Fruit fly (Drosophila melanogaster) whole organism, adult: ENCODE data around the gene CG42486.

ENCODE experiments used
- CG12768 ChIP-seq: fragments of 200-800 bp; sonication (Bioruptor generic); optimal IDR thresholded peaks from 2 replicates; lab custom pipeline; 2017; ENCODE audit warnings: missing biosample characterization, missing genetic modification characterization, mild to moderate bottlenecking, moderate library complexity, missing genetic modification reagents
- CG14711 ChIP-seq: fragments of 200-800 bp; sonication (Bioruptor generic); optimal IDR thresholded peaks from 2 replicates; lab custom pipeline; 2018; ENCODE audit warnings: missing biosample characterization, mild to moderate bottlenecking, missing genetic modification characterization, moderate library complexity
- CG1620 ChIP-seq: fragments of 200-800 bp; sonication (Bioruptor generic); optimal IDR thresholded peaks from 2 replicates; lab custom pipeline; 2016; ENCODE audit warnings: missing biosample characterization, missing genetic modification characterization
- CG33017 ChIP-seq: fragments of 200-800 bp; sonication (Bioruptor generic); optimal IDR thresholded peaks from 2 replicates; lab custom pipeline; 2018; ENCODE audit warnings: missing biosample characterization, mild to moderate bottlenecking, missing genetic modification characterization, moderate library complexity
- CG5204 ChIP-seq: fragments of 200-800 bp; sonication (Bioruptor generic); optimal IDR thresholded peaks from 2 replicates; lab custom pipeline; 2016; ENCODE audit warnings: missing biosample characterization, missing genetic modification characterization
- CG7045 ChIP-seq: fragments of 200-800 bp; sonication (Bioruptor generic); optimal IDR thresholded peaks from 2 replicates; lab custom pipeline; 2017; ENCODE audit warnings: missing biosample characterization, mild to moderate bottlenecking, missing genetic modification characterization
- Clk ChIP-seq: fragments of 200-800 bp; sonication (Bioruptor generic); optimal IDR thresholded peaks from 2 replicates; lab custom pipeline; 2017; ENCODE audit warnings: missing biosample characterization, missing genetic modification characterization
- Hr96 ChIP-seq: fragments of 200-800 bp; sonication (Bioruptor generic); optimal IDR thresholded peaks from 2 replicates; lab custom pipeline; 2016; ENCODE audit warnings: missing biosample characterization, missing genetic modification characterization
- kay ChIP-seq: fragments of 200-800 bp; sonication (Bioruptor generic); peaks from one replicate; lab custom pipeline; 2016; ENCODE audit warnings: missing biosample characterization, missing genetic modification characterization, borderline replicate concordance
- ovo ChIP-seq: fragments of 200-800 bp; sonication (Bioruptor generic); optimal IDR thresholded peaks from 2 replicates; lab custom pipeline; 2016; ENCODE audit warnings: missing biosample characterization, missing genetic modification characterization
- tj ChIP-seq: fragments of 200-800 bp; sonication (Bioruptor generic); optimal IDR thresholded peaks from 3 replicates; lab custom pipeline; 2017; ENCODE audit warnings: missing biosample characterization, mild to moderate bottlenecking, missing genetic modification characterization, moderate library complexity

dm6 chr2L:11823470-11824162 is 19.3 kb upstream of the CG42486 start:
- TF ChIP-seq CG14711 (tag; lab: Kevin White, UChicago) (no peak), CG5204 (GFP tag; lab: Kevin White, UChicago) (no peak), ovo (GFP tag; lab: Kevin White, UChicago) (no peak), Hr96 (no peak), CG12768 (GFP tag; lab: Kevin White, UChicago) (no peak), CG33017 (tag; lab: Kevin White, UChicago) (no peak), kay (no peak), CG1620 (GFP tag; lab: Kevin White, UChicago) (no peak), CG7045 (GFP tag; lab: Kevin White, UChicago) (no peak), Clk (no peak), tj (GFP tag; lab: Kevin White, UChicago) (no peak)
